Worm (Caenorhabditis elegans): ENCODE data around the gene R04D3.2.

DNA sequence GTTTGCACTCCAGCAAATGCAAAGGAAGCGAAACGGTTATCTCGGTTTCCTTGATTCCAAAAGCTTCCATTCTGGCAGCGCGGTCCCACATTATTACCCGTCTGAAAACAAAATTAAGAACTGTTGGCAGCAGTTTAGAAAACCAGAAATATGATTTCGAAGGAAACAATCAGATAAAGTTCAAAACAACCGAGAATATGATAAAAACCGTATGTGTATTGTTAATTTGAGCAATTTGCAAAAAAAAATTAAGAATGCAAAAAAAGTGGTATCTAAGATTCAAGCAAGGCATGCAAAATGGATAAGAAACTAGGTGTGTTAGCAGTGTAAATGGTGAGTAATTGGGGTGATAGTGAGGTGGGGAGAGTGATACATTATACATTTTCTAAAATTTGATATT is 2.3 kb upstream of the R04D3.2 start, which contains the start of gene R04D3.4:
- TF ChIP-seq ztf-11 (tag; optimal IDR thresholded peaks at IDR 0.05) (no peak), nhr-25 (tag; optimal IDR thresholded peaks at IDR 0.05) (no peak), snpc-4 (tag; optimal IDR thresholded peaks at IDR 0.05) (no peak), nhr-237 (tag; optimal IDR thresholded peaks at IDR 0.05) (no peak), lin-39 (tag; optimal IDR thresholded peaks at IDR 0.05) (no peak), lsy-2 (tag; optimal IDR thresholded peaks at IDR 0.05) (no peak), mab-5 (tag; optimal IDR thresholded peaks at IDR 0.05) (no peak)
